Worm (Caenorhabditis elegans) whole organism, late embryonic: ENCODE results near the gene laf-1.

Source experiments
- C08G9.2 ChIP-seq: sonication (generic microtip); optimal IDR thresholded peaks from 2 replicates; lab custom pipeline; 2016; ENCODE audit warnings: mild to moderate bottlenecking, missing genetic modification characterization, moderate library complexity, missing compliant biosample characterization
- F13H6.1 ChIP-seq: sonication (generic microtip); optimal IDR thresholded peaks from 2 replicates; lab custom pipeline; 2016; ENCODE audit warnings: missing genetic modification characterization, missing compliant biosample characterization
- ama-1 ChIP-seq: fragments of 150-350 bp; optimal IDR thresholded peaks from 2 replicates; lab custom pipeline; 2014
- ceh-18 ChIP-seq: sonication (generic microtip); optimal IDR thresholded peaks from 2 replicates; lab custom pipeline; 2016; ENCODE audit warnings: missing genetic modification characterization, missing compliant biosample characterization
- ceh-19 ChIP-seq: fragments of 200-800 bp; sonication (Bioruptor generic); optimal IDR thresholded peaks from 2 replicates; lab custom pipeline; 2018; ENCODE audit warnings: mild to moderate bottlenecking, missing genetic modification characterization, missing compliant biosample characterization
- ceh-2 ChIP-seq: sonication (generic microtip); optimal IDR thresholded peaks from 2 replicates; lab custom pipeline; 2016; ENCODE audit warnings: missing genotype, missing genetic modification characterization, missing compliant biosample characterization
- ceh-24 ChIP-seq: sonication (generic microtip); optimal IDR thresholded peaks from 2 replicates; lab custom pipeline; 2016; ENCODE audit warnings: mild to moderate bottlenecking, missing genetic modification characterization, missing compliant biosample characterization
- ceh-30 ChIP-seq: fragments of 150-350 bp; optimal IDR thresholded peaks from 2 replicates; lab custom pipeline; 2014; ENCODE audit warnings: missing biosample characterization, missing genetic modification characterization
- ceh-31 ChIP-seq: sonication (generic microtip); optimal IDR thresholded peaks from 2 replicates; lab custom pipeline; 2016; ENCODE audit warnings: missing genetic modification characterization, missing compliant biosample characterization
- ceh-34 ChIP-seq: sonication (generic microtip); optimal IDR thresholded peaks from 2 replicates; lab custom pipeline; 2016; ENCODE audit warnings: mild to moderate bottlenecking, missing genetic modification characterization, missing compliant biosample characterization
- ceh-6 ChIP-seq: fragments of 200-800 bp; sonication (Bioruptor generic); optimal IDR thresholded peaks from 2 replicates; lab custom pipeline; 2018; ENCODE audit warnings: mild to moderate bottlenecking, missing genetic modification characterization, missing compliant biosample characterization
- ceh-9 ChIP-seq: sonication (generic microtip); optimal IDR thresholded peaks from 2 replicates; lab custom pipeline; 2016; ENCODE audit warnings: mild to moderate bottlenecking, missing genetic modification characterization, inconsistent platforms, missing compliant biosample characterization
- che-1 ChIP-seq: sonication (generic microtip); optimal IDR thresholded peaks from 2 replicates; lab custom pipeline; 2016; ENCODE audit warnings: mild to moderate bottlenecking, missing genetic modification characterization, missing compliant biosample characterization
- elt-2 ChIP-seq: sonication (generic microtip); optimal IDR thresholded peaks from 2 replicates; lab custom pipeline; 2016; ENCODE audit warnings: missing genetic modification reagents, missing genetic modification characterization, missing compliant biosample characterization
- elt-4 ChIP-seq: sonication (generic microtip); optimal IDR thresholded peaks from 2 replicates; lab custom pipeline; 2016; ENCODE audit warnings: missing genetic modification characterization, missing compliant biosample characterization
- ets-4 ChIP-seq: sonication (generic microtip); optimal IDR thresholded peaks from 2 replicates; lab custom pipeline; 2016; ENCODE audit warnings: missing genetic modification characterization, missing compliant biosample characterization
- eyg-1 ChIP-seq: sonication (generic microtip); optimal IDR thresholded peaks from 2 replicates; lab custom pipeline; 2016; ENCODE audit warnings: missing genotype, missing genetic modification characterization, missing compliant biosample characterization
- fkh-10 ChIP-seq: fragments of 150-350 bp; optimal IDR thresholded peaks from 2 replicates; lab custom pipeline; 2014; ENCODE audit warnings: missing biosample characterization, missing genetic modification reagents, missing genetic modification characterization
- fkh-6 ChIP-seq: sonication (generic microtip); optimal IDR thresholded peaks from 2 replicates; lab custom pipeline; 2016; ENCODE audit warnings: missing genetic modification characterization, missing compliant biosample characterization
- gmeb-2 ChIP-seq: sonication (generic microtip); optimal IDR thresholded peaks from 2 replicates; lab custom pipeline; 2016; ENCODE audit warnings: missing genetic modification characterization, inconsistent platforms, missing compliant biosample characterization
- hlh-13 ChIP-seq: fragments of 200-800 bp; sonication (Bioruptor generic); optimal IDR thresholded peaks from 2 replicates; lab custom pipeline; 2018; ENCODE audit warnings: mild to moderate bottlenecking, missing genetic modification characterization, missing compliant biosample characterization
- hlh-30 ChIP-seq: sonication (generic microtip); optimal IDR thresholded peaks from 2 replicates; lab custom pipeline; 2017; ENCODE audit warnings: antibody characterized with exemption, missing genetic modification characterization, missing compliant biosample characterization; ENCODE audit not compliant: insufficient read depth
- lim-6 ChIP-seq: sonication (generic microtip); optimal IDR thresholded peaks from 2 replicates; lab custom pipeline; 2016; ENCODE audit warnings: missing genetic modification characterization, missing compliant biosample characterization
- lin-11 ChIP-seq: fragments of 200-800 bp; sonication (Bioruptor generic); optimal IDR thresholded peaks from 2 replicates; lab custom pipeline; 2018; ENCODE audit warnings: mild to moderate bottlenecking, missing genetic modification characterization, missing compliant biosample characterization
- nfya-1 ChIP-seq: sonication (generic microtip); optimal IDR thresholded peaks from 2 replicates; lab custom pipeline; 2017; ENCODE audit warnings: missing genetic modification characterization, mild to moderate bottlenecking, missing compliant biosample characterization, antibody characterized with exemption, moderate library complexity
- nhr-11 ChIP-seq: fragments of 150-350 bp; optimal IDR thresholded peaks from 2 replicates; lab custom pipeline; 2014; ENCODE audit warnings: missing biosample characterization, missing genetic modification characterization
- odd-2 ChIP-seq: sonication (generic microtip); optimal IDR thresholded peaks from 2 replicates; lab custom pipeline; 2017; ENCODE audit warnings: antibody characterized with exemption, mild to moderate bottlenecking, missing genetic modification characterization, missing compliant biosample characterization
- pat-9 ChIP-seq: fragments of 200-800 bp; sonication (Bioruptor generic); optimal IDR thresholded peaks from 2 replicates; lab custom pipeline; 2018; ENCODE audit warnings: mild to moderate bottlenecking, missing genetic modification characterization, moderate library complexity, missing compliant biosample characterization
- pha-2 ChIP-seq: sonication (generic microtip); optimal IDR thresholded peaks from 2 replicates; lab custom pipeline; 2017; ENCODE audit warnings: mild to moderate bottlenecking, missing genetic modification characterization, missing compliant biosample characterization
- pha-4 ChIP-seq: fragments of 150-350 bp; optimal IDR thresholded peaks from 2 replicates; lab custom pipeline; 2018; ENCODE audit warnings: missing biosample characterization, missing genetic modification reagents, missing genetic modification characterization
- pros-1 ChIP-seq: fragments of 150-350 bp; optimal IDR thresholded peaks from 2 replicates; lab custom pipeline; 2014; ENCODE audit warnings: missing biosample characterization, missing genetic modification reagents, missing genetic modification characterization
- rnt-1 ChIP-seq: sonication (generic microtip); optimal IDR thresholded peaks from 2 replicates; lab custom pipeline; 2016; ENCODE audit warnings: missing genetic modification characterization, missing compliant biosample characterization
- sox-4 ChIP-seq: sonication (generic microtip); optimal IDR thresholded peaks from 2 replicates; lab custom pipeline; 2017; ENCODE audit warnings: mild to moderate bottlenecking, missing genetic modification characterization, inconsistent platforms, missing compliant biosample characterization
- tbx-2 ChIP-seq: sonication (generic microtip); optimal IDR thresholded peaks from 2 replicates; lab custom pipeline; 2016; ENCODE audit warnings: missing genetic modification characterization, missing compliant biosample characterization
- tbx-7 ChIP-seq: sonication (generic microtip); optimal IDR thresholded peaks from 2 replicates; lab custom pipeline; 2016; ENCODE audit warnings: missing genotype, missing genetic modification characterization, missing compliant biosample characterization
- ttx-3 ChIP-seq: sonication (generic microtip); optimal IDR thresholded peaks from 2 replicates; lab custom pipeline; 2016; ENCODE audit warnings: missing genetic modification reagents, missing genetic modification characterization, missing compliant biosample characterization
- unc-42 ChIP-seq: sonication (generic microtip); optimal IDR thresholded peaks from 2 replicates; lab custom pipeline; 2016; ENCODE audit warnings: missing genotype, missing genetic modification characterization, missing compliant biosample characterization
- unc-55 ChIP-seq: sonication (generic microtip); optimal IDR thresholded peaks from 2 replicates; lab custom pipeline; 2017; ENCODE audit warnings: missing biosample characterization, missing genetic modification reagents, missing genetic modification characterization
- unc-86 ChIP-seq: sonication (generic microtip); optimal IDR thresholded peaks from 2 replicates; lab custom pipeline; 2016; ENCODE audit warnings: missing genetic modification characterization, missing compliant biosample characterization
- zip-5 ChIP-seq: sonication (generic microtip); optimal IDR thresholded peaks from 2 replicates; lab custom pipeline; 2016; ENCODE audit warnings: missing genetic modification characterization, missing compliant biosample characterization

Gene laf-1

ce11 chrIII:2768635-2769034, 10.2 kb downstream of the laf-1 start, which contains the start of gene swsn-3 (continued):
- TF ChIP-seq gmeb-2 (tag; lab: Kevin White, UChicago) (peak; percentile 68), nfya-1 (tag; lab: Kevin White, UChicago) (peak; percentile 94), elt-4 (tag; lab: Kevin White, UChicago) (no peak), pha-4 (tag; lab: Kevin White, UChicago) (no peak), F13H6.1 (peak; percentile 90), hlh-13 (GFP tag; lab: Kevin White, UChicago) (peak; percentile 52), unc-86 (tag; lab: Kevin White, UChicago) (peak; percentile 91), che-1 (peak; percentile 79), unc-55 (GFP tag; lab: Kevin White, UChicago) (peak; percentile 38), ttx-3 (tag; lab: Kevin White, UChicago) (peak; percentile 90), ceh-6 (peak; percentile 65), ama-1 (lab: Kevin White, UChicago) (no peak), eyg-1 (peak; percentile 84), ets-4 (peak; percentile 40), tbx-2 (tag; lab: Kevin White, UChicago) (peak; percentile 93), ceh-18 (tag; lab: Kevin White, UChicago) (peak; percentile 85), ceh-19 (GFP tag; lab: Kevin White, UChicago) (peak; percentile 25), pros-1 (tag; lab: Kevin White, UChicago) (no peak), hlh-30 (peak; percentile 91), pat-9 (tag; lab: Kevin White, UChicago) (peak; percentile 77), ceh-9 (tag; lab: Kevin White, UChicago) (no peak), ceh-31 (tag; lab: Kevin White, UChicago) (peak; percentile 90), rnt-1 (tag; lab: Kevin White, UChicago) (peak; percentile 93), ceh-2 (tag; lab: Kevin White, UChicago) (peak; percentile 83), sox-4 (tag; lab: Kevin White, UChicago) (peak; percentile 86), ceh-30 (tag; lab: Kevin White, UChicago) (peak; percentile 55), lim-6 (tag; lab: Kevin White, UChicago) (peak; percentile 85), ceh-24 (tag; lab: Kevin White, UChicago) (peak; percentile 76), lin-11 (tag; lab: Kevin White, UChicago) (peak; percentile 69), nhr-11 (tag; lab: Kevin White, UChicago) (no peak), zip-5 (peak; percentile 63), odd-2 (tag; lab: Kevin White, UChicago) (peak; percentile 84), fkh-10 (GFP tag; lab: Kevin White, UChicago) (no peak)

- TF ChIP-seq C08G9.2 (tag; lab: Kevin White, UChicago) (no peak), unc-55 (GFP tag; lab: Kevin White, UChicago) (no peak), elt-2 (tag; lab: Kevin White, UChicago) (peak; percentile 50), lim-6 (tag; lab: Kevin White, UChicago) (no peak)
Measured at ce11 chrIII:2760726-2761125, 18.1 kb downstream of the laf-1 start, which contains the start of gene pho-9. TSS of gene pho-9 (minus strand) at chrIII:2760816.

- TF ChIP-seq ceh-19 (GFP tag; lab: Kevin White, UChicago), result no peak
- TF ChIP-seq fkh-6, result no peak
- TF ChIP-seq ama-1 (lab: Kevin White, UChicago), result no peak
- no peak for TF ChIP-seq ceh-2 (tag; lab: Kevin White, UChicago)
- TF ChIP-seq che-1, result no peak
- no peak for TF ChIP-seq tbx-7 (tag; lab: Kevin White, UChicago)
- TF ChIP-seq C08G9.2 (tag; lab: Kevin White, UChicago), result no peak
Measured at ce11 chrIII:2759308-2759707, 19.5 kb downstream of the laf-1 start.

ce11 chrIII:2758092-2758491, 20.8 kb downstream of the laf-1 start:
- no peak for TF ChIP-seq pha-2 (tag; lab: Kevin White, UChicago)
- no peak for TF ChIP-seq elt-2 (tag; lab: Kevin White, UChicago)
- no peak for TF ChIP-seq fkh-10 (GFP tag; lab: Kevin White, UChicago)
- no peak for TF ChIP-seq gmeb-2 (tag; lab: Kevin White, UChicago)
- no peak for TF ChIP-seq pha-4 (tag; lab: Kevin White, UChicago)
- no peak for TF ChIP-seq unc-42 (tag; lab: Kevin White, UChicago)
- TF ChIP-seq hlh-30, result no peak
- no peak for TF ChIP-seq ceh-34 (tag; lab: Kevin White, UChicago)
